Worm (Caenorhabditis elegans) whole organism, early embryonic: ENCODE data around the gene ptr-14.
"Not testable (repeated sequence)": the region's sequence is repeated elsewhere in the genome, so short reads cannot be mapped to it uniquely, and the experiment has no call there.

Experiments used
- B0310.2 ChIP-seq: sonication (generic microtip); optimal IDR thresholded peaks from 2 replicates; lab custom pipeline; 2016; ENCODE audit warnings: mild to moderate bottlenecking, missing genetic modification characterization, missing compliant biosample characterization
- F13C5.2 ChIP-seq: sonication (generic microtip); optimal IDR thresholded peaks from 2 replicates; lab custom pipeline; 2017; ENCODE audit warnings: mild to moderate bottlenecking, missing genetic modification characterization, inconsistent platforms, missing compliant biosample characterization
- aly-1 ChIP-seq: sonication (generic microtip); optimal IDR thresholded peaks from 2 replicates; lab custom pipeline; 2016; ENCODE audit warnings: missing genetic modification characterization, missing compliant biosample characterization
- ama-1 ChIP-seq: fragments of 150-350 bp; optimal IDR thresholded peaks from 2 replicates; lab custom pipeline; 2014
- ceh-13 ChIP-seq: fragments of 200-800 bp; sonication (Bioruptor generic); optimal IDR thresholded peaks from 2 replicates; lab custom pipeline; 2018; ENCODE audit warnings: mild to moderate bottlenecking, missing genetic modification characterization, missing compliant biosample characterization
- ceh-36 ChIP-seq: sonication (generic microtip); optimal IDR thresholded peaks from 2 replicates; lab custom pipeline; 2016; ENCODE audit warnings: missing genetic modification characterization, inconsistent platforms, missing compliant biosample characterization
- ets-7 ChIP-seq: sonication (generic microtip); optimal IDR thresholded peaks from 2 replicates; lab custom pipeline; 2016; ENCODE audit warnings: missing genotype, missing genetic modification characterization, missing compliant biosample characterization
- flt-1 ChIP-seq: fragments of 200-800 bp; sonication (Bioruptor generic); IDR thresholded peaks from 2 replicates; pipeline ENCODE4 v1.3.6; 2022; ENCODE audit warnings: missing genetic modification characterization, missing compliant biosample characterization
- hmbx-1 ChIP-seq: sonication (generic microtip); optimal IDR thresholded peaks from 2 replicates; lab custom pipeline; 2016; ENCODE audit warnings: mild to moderate bottlenecking, missing genetic modification characterization, missing compliant biosample characterization
- hmg-4 ChIP-seq: fragments of 200-800 bp; sonication (Bioruptor generic); optimal IDR thresholded peaks from 2 replicates; lab custom pipeline; 2018; ENCODE audit warnings: mild to moderate bottlenecking, missing genetic modification characterization, missing compliant biosample characterization
- hnd-1 ChIP-seq: sonication (generic microtip); optimal IDR thresholded peaks from 2 replicates; lab custom pipeline; 2016; ENCODE audit warnings: missing genetic modification characterization, missing compliant biosample characterization
- pes-1 ChIP-seq: fragments of 200-800 bp; sonication (Bioruptor generic); IDR thresholded peaks from 2 replicates; pipeline ENCODE4 v1.3.6; 2022; ENCODE audit warnings: missing genetic modification reagents, missing genetic modification characterization, missing compliant biosample characterization
- scrt-1 ChIP-seq: fragments of 200-800 bp; sonication (Bioruptor generic); IDR thresholded peaks from 2 replicates; pipeline ENCODE4 v1.3.6; 2022; ENCODE audit warnings: missing genetic modification characterization, missing compliant biosample characterization
- sea-1 ChIP-seq: fragments of 200-800 bp; sonication (Bioruptor generic); conservative IDR thresholded peaks from 2 replicates; pipeline ENCODE4 v1.3.6; 2022; ENCODE audit warnings: missing genetic modification characterization, missing compliant biosample characterization
- tbx-11 ChIP-seq: fragments of 200-800 bp; sonication (Bioruptor generic); IDR thresholded peaks from 2 replicates; pipeline ENCODE4 v1.3.6; 2022; ENCODE audit warnings: missing genetic modification characterization, missing compliant biosample characterization
- tbx-37 ChIP-seq: fragments of 200-800 bp; sonication (Bioruptor generic); conservative IDR thresholded peaks from 2 replicates; pipeline ENCODE4 v1.3.6; 2022; ENCODE audit warnings: missing genetic modification reagents, missing genetic modification characterization, missing compliant biosample characterization
- tra-4 ChIP-seq: sonication (generic microtip); optimal IDR thresholded peaks from 2 replicates; lab custom pipeline; 2017; ENCODE audit warnings: missing genetic modification characterization, missing compliant biosample characterization

Gene ptr-14

ce11 chrIV:10630953-10631554 lies 15.8 kb downstream of the ptr-14 start, which contains the start of gene F56C4.4:
Gene F56C4.4, minus strand, starts transcription at chrIV:10631267.
- no peak for TF ChIP-seq pes-1 (GFP tag; lab: Robert Waterston, UW)
- no peak for TF ChIP-seq aly-1
- no peak for TF ChIP-seq flt-1 (GFP tag; lab: Robert Waterston, UW)
- TF ChIP-seq sea-1 (GFP tag; lab: Robert Waterston, UW), result no peak
- TF ChIP-seq ets-7 (tag; lab: Kevin White, UChicago), result no peak
- TF ChIP-seq ceh-36, result no peak
- no peak for TF ChIP-seq scrt-1 (GFP tag; lab: Robert Waterston, UW)
- TF ChIP-seq tra-4 (tag; lab: Kevin White, UChicago), result no peak
- TF ChIP-seq F13C5.2, result no peak
- TF ChIP-seq hmbx-1 (tag; lab: Kevin White, UChicago), result no peak

ce11 chrIV:10636649-10637048 lies 21.4 kb downstream of the ptr-14 start, which contains the start of gene F56C4.1:
Gene F56C4.1, plus strand, starts transcription at chrIV:10636949.
- TF ChIP-seq tbx-11 (no peak), ama-1 (lab: Kevin White, UChicago) (no peak), ceh-13 (GFP tag; lab: Kevin White, UChicago) (no peak), F13C5.2 (no peak), tra-4 (tag; lab: Kevin White, UChicago) (no peak), ceh-36 (no peak), hmbx-1 (tag; lab: Kevin White, UChicago) (no peak), tbx-37 (GFP tag; lab: Robert Waterston, UW) (no peak), aly-1 (no peak), ets-7 (tag; lab: Kevin White, UChicago) (no peak), pes-1 (GFP tag; lab: Robert Waterston, UW) (no peak), hnd-1 (tag; lab: Kevin White, UChicago) (no peak), flt-1 (GFP tag; lab: Robert Waterston, UW) (no peak), hmg-4 (GFP tag; lab: Kevin White, UChicago) (no peak), scrt-1 (GFP tag; lab: Robert Waterston, UW) (no peak), B0310.2 (no peak), sea-1 (GFP tag; lab: Robert Waterston, UW) (no peak)

ce11 chrIV:10638977-10639376 lies 23.8 kb downstream of the ptr-14 start, which contains the start of gene F56C4.2:
Gene F56C4.2, plus strand, starts transcription at chrIV:10639277.
- TF ChIP-seq tbx-37 (GFP tag; lab: Robert Waterston, UW), result no peak
- TF ChIP-seq hmbx-1 (tag; lab: Kevin White, UChicago), result no peak
- no peak for TF ChIP-seq F13C5.2
- TF ChIP-seq hnd-1 (tag; lab: Kevin White, UChicago), result no peak
- TF ChIP-seq aly-1, result no peak
- no peak for TF ChIP-seq B0310.2
- no peak for TF ChIP-seq ceh-13 (GFP tag; lab: Kevin White, UChicago)
- no peak for TF ChIP-seq hmg-4 (GFP tag; lab: Kevin White, UChicago)
- no peak for TF ChIP-seq ama-1 (lab: Kevin White, UChicago)
- TF ChIP-seq pes-1 (GFP tag; lab: Robert Waterston, UW), result no peak
- no peak for TF ChIP-seq tra-4 (tag; lab: Kevin White, UChicago)
- TF ChIP-seq scrt-1 (GFP tag; lab: Robert Waterston, UW), result no peak
- TF ChIP-seq flt-1 (GFP tag; lab: Robert Waterston, UW), result no peak
- TF ChIP-seq sea-1 (GFP tag; lab: Robert Waterston, UW), result no peak
- no peak for TF ChIP-seq ceh-36
- TF ChIP-seq tbx-11, result no peak
- no peak for TF ChIP-seq ets-7 (tag; lab: Kevin White, UChicago)

- not testable (repeated sequence) for TF ChIP-seq F13C5.2; scrt-1 (GFP tag; lab: Robert Waterston, UW); pes-1 (GFP tag; lab: Robert Waterston, UW)
These were observed 38.8 kb downstream of the ptr-14 start, which contains the start of gene glb-19 for ce11 chrIV:10654047-10654446. Gene glb-19, minus strand, starts transcription at chrIV:10654147.

ce11 chrIV:10656770-10657323 lies 41.6 kb downstream of the ptr-14 start, which contains the start of gene K08C7.1:
Gene K08C7.1, plus strand, starts transcription at chrIV:10656812.
- TF ChIP-seq ets-7 (tag; lab: Kevin White, UChicago), result no peak
- no peak for TF ChIP-seq flt-1 (GFP tag; lab: Robert Waterston, UW)
- TF ChIP-seq ceh-13 (GFP tag; lab: Kevin White, UChicago), result no peak
- TF ChIP-seq hnd-1 (tag; lab: Kevin White, UChicago), result no peak
- no peak for TF ChIP-seq ama-1 (lab: Kevin White, UChicago)
- TF ChIP-seq B0310.2, result no peak
- no peak for TF ChIP-seq hmg-4 (GFP tag; lab: Kevin White, UChicago)
- TF ChIP-seq scrt-1 (GFP tag; lab: Robert Waterston, UW), result no peak
- TF ChIP-seq tbx-37 (GFP tag; lab: Robert Waterston, UW), result no peak

- peak; percentile 52; the same call in 1 of the 2 replicates for TF ChIP-seq scrt-1 (GFP tag; lab: Robert Waterston, UW)
These were observed 43.1 kb downstream of the ptr-14 start for ce11 chrIV:10658366-10658765.

- TF ChIP-seq tbx-11 (no peak), hnd-1 (tag; lab: Kevin White, UChicago) (no peak), scrt-1 (GFP tag; lab: Robert Waterston, UW) (no peak), ama-1 (lab: Kevin White, UChicago) (no peak), sea-1 (GFP tag; lab: Robert Waterston, UW) (no peak), hmbx-1 (tag; lab: Kevin White, UChicago) (no peak), flt-1 (GFP tag; lab: Robert Waterston, UW) (no peak), F13C5.2 (no peak), pes-1 (GFP tag; lab: Robert Waterston, UW) (no peak), aly-1 (no peak)
These were observed 45.8 kb downstream of the ptr-14 start for ce11 chrIV:10661072-10661471.
